Fruit fly (Drosophila melanogaster) whole organism, embryonic: Measurements from ENCODE around the gene Ice2.

Source experiments
- Antp ChIP-seq: fragments of 200-800 bp; sonication (Bioruptor generic); optimal IDR thresholded peaks from 3 replicates; lab custom pipeline; 2016; ENCODE audit warnings: missing biosample characterization, missing genetic modification characterization
- Blimp-1 ChIP-seq: fragments of 200-800 bp; sonication (Bioruptor generic); optimal IDR thresholded peaks from 3 replicates; lab custom pipeline; 2018; ENCODE audit warnings: missing biosample characterization, missing genetic modification characterization, mild to moderate bottlenecking, moderate library complexity, missing genetic modification reagents
- CG10209 ChIP-seq: fragments of 200-800 bp; sonication (Bioruptor generic); optimal IDR thresholded peaks from 3 replicates; lab custom pipeline; 2017; ENCODE audit warnings: missing biosample characterization, mild to moderate bottlenecking, missing genetic modification characterization, missing genetic modification reagents
- CG10321 ChIP-seq: fragments of 200-800 bp; sonication (Bioruptor generic); IDR thresholded peaks from 2 replicates; pipeline ENCODE4 v1.3.6; 2022; ENCODE audit warnings: missing biosample characterization, missing genetic modification characterization
- CG11695 ChIP-seq: fragments of 200-800 bp; sonication (Bioruptor generic); IDR thresholded peaks from 3 replicates; pipeline ENCODE4 v1.3.6; 2022; ENCODE audit warnings: missing biosample characterization, missing genetic modification characterization
- CG12104 ChIP-seq: fragments of 200-800 bp; sonication (Bioruptor generic); optimal IDR thresholded peaks from 3 replicates; lab custom pipeline; 2016; ENCODE audit warnings: missing biosample characterization, missing genetic modification characterization
- CG17328 ChIP-seq: fragments of 200-800 bp; sonication (Bioruptor generic); IDR thresholded peaks from 2 replicates; pipeline ENCODE4 v1.3.6; 2022; ENCODE audit warnings: missing biosample characterization, missing genetic modification characterization
- CG17359 ChIP-seq: fragments of 200-800 bp; sonication (Bioruptor generic); optimal IDR thresholded peaks from 3 replicates; lab custom pipeline; 2018; ENCODE audit warnings: missing biosample characterization, mild to moderate bottlenecking, missing genetic modification characterization, moderate library complexity
- CG18011 ChIP-seq: fragments of 200-800 bp; sonication (Bioruptor generic); optimal IDR thresholded peaks from 2 replicates; lab custom pipeline; 2017; ENCODE audit warnings: missing biosample characterization, missing genetic modification characterization, mild to moderate bottlenecking, moderate library complexity, missing genotype
- CG2875 ChIP-seq: fragments of 200-800 bp; sonication (Bioruptor generic); optimal IDR thresholded peaks from 2 replicates; lab custom pipeline; 2017; ENCODE audit warnings: missing biosample characterization, mild to moderate bottlenecking, missing genetic modification characterization, missing genetic modification reagents
- CG3407 ChIP-seq: fragments of 200-800 bp; sonication (Bioruptor generic); optimal IDR thresholded peaks from 2 replicates; lab custom pipeline; 2018; ENCODE audit warnings: missing biosample characterization, mild to moderate bottlenecking, missing genetic modification characterization
- CG7271 ChIP-seq: fragments of 200-800 bp; sonication (Bioruptor generic); optimal IDR thresholded peaks from 2 replicates; lab custom pipeline; 2018; ENCODE audit warnings: missing biosample characterization, mild to moderate bottlenecking, missing genetic modification characterization, moderate library complexity
- CG7963 ChIP-seq: fragments of 200-800 bp; sonication (Bioruptor generic); IDR thresholded peaks from 3 replicates; pipeline ENCODE4 v1.3.6; 2022; ENCODE audit warnings: missing biosample characterization, missing genetic modification characterization; ENCODE audit not compliant: partially characterized antibody
- CrebB ChIP-seq: fragments of 200-800 bp; sonication (Bioruptor generic); optimal IDR thresholded peaks from 3 replicates; lab custom pipeline; 2018; ENCODE audit warnings: missing biosample characterization, mild to moderate bottlenecking, missing genetic modification characterization
- D ChIP-seq, 2 experiments: fragments of 200-800 bp in 1 of 2; fragments of >200 bp in 1 of 2; sonication (Bioruptor generic) in 1 of 2; optimal IDR thresholded peaks; 2 replicates in 1 of 2; 3 replicates in 1 of 2; lab custom pipeline; 2017; ENCODE audit warnings: mild to moderate bottlenecking in 1 of 2, missing biosample characterization in 1 of 2, missing genetic modification characterization in 1 of 2, missing genetic modification reagents in 1 of 2
- Drgx ChIP-seq: fragments of 200-800 bp; sonication (Bioruptor generic); IDR thresholded peaks from 2 replicates; pipeline ENCODE4 v1.3.6; 2022; ENCODE audit warnings: missing biosample characterization, missing genetic modification characterization
- E2f1 ChIP-seq: fragments of 200-800 bp; sonication (Bioruptor generic); IDR thresholded peaks from 2 replicates; pipeline ENCODE4 v1.3.6; 2022; ENCODE audit warnings: missing biosample characterization, missing genetic modification characterization
- Eip74EF ChIP-seq, 2 experiments: fragments of 200-800 bp in 1 of 2; fragments of >200 bp in 1 of 2; sonication (Bioruptor generic) in 1 of 2; optimal IDR thresholded peaks; 2 replicates each; lab custom pipeline; 2017 to 2019; ENCODE audit warnings: missing biosample characterization in 2 of 2, missing genetic modification characterization in 2 of 2, mild to moderate bottlenecking in 1 of 2, moderate library complexity in 1 of 2
- Gsc ChIP-seq: fragments of 200-800 bp; sonication (Bioruptor generic); IDR thresholded peaks from 2 replicates; pipeline ENCODE4 v1.3.6; 2022; ENCODE audit warnings: missing biosample characterization, missing genetic modification characterization
- HLH54F ChIP-seq: fragments of 200-800 bp; sonication (Bioruptor generic); optimal IDR thresholded peaks from 3 replicates; lab custom pipeline; 2016; ENCODE audit warnings: missing biosample characterization, missing genetic modification characterization
- Hsf ChIP-seq: fragments of 200-800 bp; sonication (Bioruptor generic); optimal IDR thresholded peaks from 3 replicates; lab custom pipeline; 2016; ENCODE audit warnings: missing biosample characterization, missing genetic modification characterization
- Lhr ChIP-seq: fragments of 200-800 bp; sonication (Bioruptor generic); optimal IDR thresholded peaks from 3 replicates; lab custom pipeline; 2017; ENCODE audit warnings: mild to moderate bottlenecking, missing biosample characterization, missing genetic modification reagents, missing genetic modification characterization
- MESR4 ChIP-seq: fragments of 200-800 bp; sonication (Bioruptor generic); optimal IDR thresholded peaks from 2 replicates; lab custom pipeline; 2018; ENCODE audit warnings: missing biosample characterization, mild to moderate bottlenecking, missing genetic modification characterization, moderate library complexity
- Neu2 ChIP-seq: fragments of 200-800 bp; sonication (Bioruptor generic); optimal IDR thresholded peaks from 3 replicates; lab custom pipeline; 2016; ENCODE audit warnings: missing biosample characterization, missing genetic modification characterization, borderline replicate concordance
- Poxn ChIP-seq: fragments of 200-800 bp; sonication (Bioruptor generic); IDR thresholded peaks from 2 replicates; pipeline ENCODE4 v1.3.6; 2022; ENCODE audit warnings: missing biosample characterization, missing genetic modification characterization
- ac ChIP-seq: fragments of 200-800 bp; sonication (Bioruptor generic); optimal IDR thresholded peaks from 3 replicates; lab custom pipeline; 2017; ENCODE audit warnings: missing biosample characterization, mild to moderate bottlenecking, missing genetic modification characterization
- bab2 ChIP-seq: fragments of 200-800 bp; sonication (Bioruptor generic); optimal IDR thresholded peaks from 2 replicates; lab custom pipeline; 2016; ENCODE audit warnings: missing biosample characterization, missing genetic modification characterization
- cad ChIP-seq: fragments of >200 bp; optimal IDR thresholded peaks from 2 replicates; lab custom pipeline; 2017; ENCODE audit warnings: missing biosample characterization, missing genetic modification characterization
- crol ChIP-seq: fragments of 200-800 bp; sonication (Bioruptor generic); IDR thresholded peaks from 2 replicates; pipeline ENCODE4 v1.3.6; 2022; ENCODE audit warnings: missing biosample characterization, missing genetic modification characterization
- crp ChIP-seq, 2 experiments: fragments of 200-800 bp; sonication (Bioruptor generic); optimal IDR thresholded peaks; 2 replicates in 1 of 2; 3 replicates in 1 of 2; lab custom pipeline; 2017; ENCODE audit warnings: missing biosample characterization in 2 of 2, missing genetic modification characterization in 2 of 2, mild to moderate bottlenecking in 1 of 2, moderate library complexity in 1 of 2
- dysf ChIP-seq: fragments of 200-800 bp; sonication (Bioruptor generic); IDR thresholded peaks from 3 replicates; pipeline ENCODE4 v1.3.6; 2022; ENCODE audit warnings: missing biosample characterization, missing genetic modification characterization
- eve ChIP-seq, 2 experiments: fragments of >200 bp; optimal IDR thresholded peaks; 2 replicates each; lab custom pipeline; 2017; ENCODE audit warnings: missing biosample characterization in 2 of 2, missing genetic modification characterization in 2 of 2
- exex ChIP-seq: fragments of 200-800 bp; sonication (Bioruptor generic); optimal IDR thresholded peaks from 4 replicates; lab custom pipeline; 2018; ENCODE audit warnings: missing biosample characterization, mild to moderate bottlenecking, missing genetic modification characterization, moderate library complexity
- gcm2 ChIP-seq: fragments of 200-800 bp; sonication (Bioruptor generic); optimal IDR thresholded peaks from 2 replicates; lab custom pipeline; 2016; ENCODE audit warnings: missing biosample characterization, missing genetic modification characterization
- luna ChIP-seq: fragments of 200-800 bp; sonication (Bioruptor generic); optimal IDR thresholded peaks from 2 replicates; lab custom pipeline; 2016; ENCODE audit warnings: missing biosample characterization, missing genetic modification characterization
- maf-S ChIP-seq: fragments of 200-800 bp; sonication (Bioruptor generic); optimal IDR thresholded peaks from 2 replicates; lab custom pipeline; 2016; ENCODE audit warnings: missing biosample characterization, missing genetic modification characterization
- pan ChIP-seq, 4 experiments: fragments of >200 bp in 3 of 4; fragments of 200-800 bp in 1 of 4; sonication (Bioruptor generic) in 1 of 4; optimal IDR thresholded peaks in 3 of 4; IDR thresholded peaks in 1 of 4; 2 replicates each; pipeline versions ENCODE4 v1.3.6 to Lab custom; 2017 to 2022; ENCODE audit warnings: missing biosample characterization in 2 of 4, missing genetic modification characterization in 2 of 4, mixed read lengths in 1 of 4
- pho ChIP-seq: fragments of 200-800 bp; sonication (Bioruptor generic); optimal IDR thresholded peaks from 2 replicates; lab custom pipeline; 2016; ENCODE audit warnings: missing biosample characterization, missing genetic modification characterization
- phol ChIP-seq: fragments of 200-800 bp; sonication (Bioruptor generic); optimal IDR thresholded peaks from 3 replicates; lab custom pipeline; 2018; ENCODE audit warnings: missing biosample characterization, mild to moderate bottlenecking, missing genetic modification characterization, moderate library complexity
- pnt ChIP-seq: fragments of 200-800 bp; sonication (Bioruptor generic); optimal IDR thresholded peaks from 3 replicates; lab custom pipeline; 2016; ENCODE audit warnings: missing biosample characterization, missing genetic modification characterization
- repo ChIP-seq: fragments of 200-800 bp; sonication (Bioruptor generic); optimal IDR thresholded peaks from 2 replicates; lab custom pipeline; 2016; ENCODE audit warnings: missing biosample characterization, missing genetic modification characterization
- rib ChIP-seq: fragments of 200-800 bp; sonication (Bioruptor generic); IDR thresholded peaks from 2 replicates; pipeline ENCODE4 v1.3.6; 2022; ENCODE audit warnings: missing biosample characterization, missing genetic modification characterization
- scrt ChIP-seq: fragments of 200-800 bp; sonication (Bioruptor generic); optimal IDR thresholded peaks from 2 replicates; lab custom pipeline; 2018; ENCODE audit warnings: missing biosample characterization, mild to moderate bottlenecking, missing genetic modification characterization, moderate library complexity
- ttk ChIP-seq: fragments of 200-800 bp; sonication (Bioruptor generic); IDR thresholded peaks from 2 replicates; pipeline ENCODE4 v2.1.2; 2022; ENCODE audit warnings: missing biosample characterization, missing genetic modification characterization
- vnd ChIP-seq: fragments of 200-800 bp; sonication (Bioruptor generic); IDR thresholded peaks from 3 replicates; pipeline ENCODE4 v1.3.6; 2022; ENCODE audit warnings: missing biosample characterization, missing genetic modification characterization; ENCODE audit not compliant: partially characterized antibody
- wdn ChIP-seq: fragments of 200-800 bp; sonication (Bioruptor generic); IDR thresholded peaks from 2 replicates; pipeline ENCODE4 v1.3.6; 2022; ENCODE audit warnings: missing biosample characterization, missing genetic modification characterization
- wor ChIP-seq: fragments of 200-800 bp; sonication (Bioruptor generic); IDR thresholded peaks from 2 replicates; pipeline ENCODE4 v1.3.6; 2022; ENCODE audit warnings: missing biosample characterization, missing genetic modification characterization
- z ChIP-seq: fragments of 200-800 bp; sonication (Bioruptor generic); IDR thresholded peaks from 3 replicates; pipeline ENCODE4 v1.3.6; 2022; ENCODE audit warnings: missing biosample characterization, missing genetic modification characterization

The Ice2 gene

dm6 chr3R:21127352-21127985 is 2.5 kb upstream of the Ice2 start, which contains the start of the genes slmb and CG5793 (continued):
- TF ChIP-seq vnd (GFP tag; lab: Robert Waterston, UW): 0 out of 3 replicates have a peak, but pooled peaks have one; percentile 53
- TF ChIP-seq D (optimal IDR thresholded peaks at IDR 0.05; lab: Kevin White, UChicago): no peak
- TF ChIP-seq D (GFP tag; optimal IDR thresholded peaks at IDR 0.05; lab: Kevin White, UChicago): no peak
- no peak for TF ChIP-seq ac
- TF ChIP-seq CG3407 (GFP tag; lab: Kevin White, UChicago): no peak
- TF ChIP-seq CG2875 (GFP tag; lab: Kevin White, UChicago): no peak
- no peak for TF ChIP-seq CG11695 (GFP tag; lab: Robert Waterston, UW)
- no peak for TF ChIP-seq Eip74EF (GFP tag; optimal IDR thresholded peaks at IDR 0.05; lab: Kevin White, UChicago)
- TF ChIP-seq Gsc (GFP tag; lab: Robert Waterston, UW): no peak
- TF ChIP-seq pnt (GFP tag; lab: Kevin White, UChicago): peak; percentile 12
- TF ChIP-seq HLH54F: peak; percentile 61
- 0 out of 2 replicates have a peak, but pooled peaks have one; percentile 2 for TF ChIP-seq wdn
- no peak for TF ChIP-seq pan (optimal IDR thresholded peaks at IDR 0.05; lab: Kevin White, UChicago)
- TF ChIP-seq pan (GFP tag; optimal IDR thresholded peaks at IDR 0.05 in 1 of 2, IDR thresholded peaks at IDR 0.05 in 1 of 2): peak in 1 of 2 experiments; percentile 30
- no peak for TF ChIP-seq Poxn
- TF ChIP-seq Neu2 (GFP tag; lab: Kevin White, UChicago): no peak
- TF ChIP-seq maf-S (GFP tag; lab: Kevin White, UChicago): peak; percentile 48
- TF ChIP-seq MESR4: peak; percentile 42
- no peak for TF ChIP-seq wor (GFP tag; lab: Robert Waterston, UW)
- no peak for TF ChIP-seq CG10321 (GFP tag; lab: Robert Waterston, UW)
- TF ChIP-seq CG7963: peak; percentile 41; the same call in 1 of the 3 replicates
- peak; percentile 9 for TF ChIP-seq luna
- TF ChIP-seq bab2 (GFP tag; lab: Kevin White, UChicago): peak; percentile 43
- peak; percentile 32; the same call in 1 of the 3 replicates for TF ChIP-seq dysf (GFP tag; lab: Robert Waterston, UW)
- no peak for TF ChIP-seq eve (GFP tag; optimal IDR thresholded peaks at IDR 0.05; lab: Kevin White, UChicago)
- TF ChIP-seq crol (GFP tag; lab: Robert Waterston, UW): no peak; the same call in 1 of the 2 replicates
- no peak for TF ChIP-seq CG17359 (tag; lab: Kevin White, UChicago)
- no peak for TF ChIP-seq E2f1 (GFP tag; lab: Robert Waterston, UW)
- TF ChIP-seq ttk (GFP tag; lab: Robert Waterston, UW): no peak
- TF ChIP-seq CG17328 (GFP tag; lab: Robert Waterston, UW): 0 out of 2 replicates have a peak, but pooled peaks have one; percentile 37
- peak; percentile 28 for TF ChIP-seq CG18011 (GFP tag; lab: Kevin White, UChicago)
- no peak for TF ChIP-seq cad (GFP tag; lab: Kevin White, UChicago)
- no peak for TF ChIP-seq gcm2 (GFP tag; lab: Kevin White, UChicago)
- TF ChIP-seq z: no peak
- TF ChIP-seq pho: peak; percentile 72
- no peak for TF ChIP-seq CrebB (tag; lab: Kevin White, UChicago)
- peak; percentile 61 for TF ChIP-seq phol
- no peak for TF ChIP-seq CG7271 (tag; lab: Kevin White, UChicago)
- TF ChIP-seq Blimp-1: no peak
- peak; percentile 35 for TF ChIP-seq Hsf
- no peak for TF ChIP-seq CG12104
- no peak for TF ChIP-seq exex (tag; lab: Kevin White, UChicago)
- TF ChIP-seq Lhr (GFP tag; lab: Kevin White, UChicago): peak; percentile 62
- no peak for TF ChIP-seq repo (GFP tag; lab: Kevin White, UChicago)
- TF ChIP-seq crp (GFP tag; optimal IDR thresholded peaks at IDR 0.05; lab: Kevin White, UChicago): peak; percentile 44 to 92
- TF ChIP-seq Antp (GFP tag; lab: Kevin White, UChicago): peak; percentile 60
- TF ChIP-seq scrt (GFP tag; lab: Kevin White, UChicago): no peak
- no peak for TF ChIP-seq Drgx (GFP tag; lab: Robert Waterston, UW)
- TF ChIP-seq CG10209 (GFP tag; lab: Kevin White, UChicago): peak; percentile 31
- TF ChIP-seq rib (GFP tag; lab: Robert Waterston, UW): no peak; the same call in 1 of the 2 replicates
